Fruit fly (Drosophila melanogaster) whole organism, pupa: ENCODE measurements around the gene alpha-Est4.

ENCODE experiments used
- CG10348 ChIP-seq: fragments of 200-800 bp; sonication (Bioruptor generic); IDR thresholded peaks from 2 replicates; pipeline ENCODE4 v1.3.6; 2022; ENCODE audit warnings: missing biosample characterization, missing genetic modification characterization
- CG12605 ChIP-seq: fragments of 200-800 bp; sonication (Bioruptor generic); IDR thresholded peaks from 2 replicates; pipeline ENCODE4 v1.3.6; 2022; ENCODE audit warnings: missing biosample characterization, missing genetic modification characterization
- CG13204 ChIP-seq: fragments of 200-800 bp; sonication (Bioruptor generic); optimal IDR thresholded peaks from 2 replicates; lab custom pipeline; 2018; ENCODE audit warnings: missing biosample characterization, mild to moderate bottlenecking, missing genetic modification characterization, moderate library complexity
- CG14655 ChIP-seq: fragments of 200-800 bp; sonication (Bioruptor generic); optimal IDR thresholded peaks from 3 replicates; lab custom pipeline; 2017; ENCODE audit warnings: mild to moderate bottlenecking, missing biosample characterization, missing genetic modification reagents, missing genetic modification characterization
- CG15710 ChIP-seq: fragments of 200-800 bp; sonication (Bioruptor generic); optimal IDR thresholded peaks from 2 replicates; lab custom pipeline; 2018; ENCODE audit warnings: missing biosample characterization, mild to moderate bottlenecking, missing genetic modification characterization, moderate library complexity
- CG17806 ChIP-seq: fragments of 200-800 bp; sonication (Bioruptor generic); optimal IDR thresholded peaks from 2 replicates; lab custom pipeline; 2018; ENCODE audit warnings: missing biosample characterization, mild to moderate bottlenecking, missing genetic modification characterization, moderate library complexity
- CG32121 ChIP-seq: fragments of 200-800 bp; sonication (Bioruptor generic); IDR thresholded peaks from 2 replicates; pipeline ENCODE4 v1.3.6; 2022; ENCODE audit warnings: missing biosample characterization, missing genetic modification characterization
- CG34367 ChIP-seq: fragments of 200-800 bp; sonication (Bioruptor generic); optimal IDR thresholded peaks from 2 replicates; lab custom pipeline; 2018; ENCODE audit warnings: missing biosample characterization, mild to moderate bottlenecking, missing genetic modification characterization
- CG4496 ChIP-seq: fragments of 200-800 bp; sonication (Bioruptor generic); IDR thresholded peaks from 3 replicates; pipeline ENCODE4 v1.3.6; 2022; ENCODE audit warnings: missing biosample characterization, missing genetic modification characterization
- CG8159 ChIP-seq: fragments of 200-800 bp; sonication (Bioruptor generic); optimal IDR thresholded peaks from 3 replicates; lab custom pipeline; 2018; ENCODE audit warnings: missing biosample characterization, mild to moderate bottlenecking, missing genetic modification characterization, moderate library complexity
- CG8301 ChIP-seq: fragments of 200-800 bp; sonication (Bioruptor generic); optimal IDR thresholded peaks from 2 replicates; lab custom pipeline; 2018; ENCODE audit warnings: missing biosample characterization, mild to moderate bottlenecking, missing genetic modification characterization
- CG9948 ChIP-seq: fragments of 200-800 bp; sonication (Bioruptor generic); optimal IDR thresholded peaks from 2 replicates; lab custom pipeline; 2018; ENCODE audit warnings: missing biosample characterization, mild to moderate bottlenecking, missing genetic modification characterization, moderate library complexity
- D1 ChIP-seq: fragments of 200-800 bp; sonication (Bioruptor generic); optimal IDR thresholded peaks from 2 replicates; lab custom pipeline; 2018; ENCODE audit warnings: missing biosample characterization, mild to moderate bottlenecking, missing genetic modification characterization, moderate library complexity
- EcR ChIP-seq: fragments of 200-800 bp; sonication (Bioruptor generic); optimal IDR thresholded peaks from 3 replicates; lab custom pipeline; 2019; ENCODE audit warnings: missing biosample characterization, missing genetic modification characterization, mild to moderate bottlenecking, moderate library complexity, missing genetic modification reagents
- Ets98B ChIP-seq: fragments of 200-800 bp; sonication (Bioruptor generic); IDR thresholded peaks from 2 replicates; pipeline ENCODE4 v1.3.6; 2022; ENCODE audit warnings: missing biosample characterization, missing genetic modification characterization
- Pif1A ChIP-seq: fragments of 200-800 bp; sonication (Bioruptor generic); optimal IDR thresholded peaks from 3 replicates; lab custom pipeline; 2016; ENCODE audit warnings: missing biosample characterization, missing genetic modification characterization
- Pif1B ChIP-seq: fragments of 200-800 bp; sonication (Bioruptor generic); optimal IDR thresholded peaks from 3 replicates; lab custom pipeline; 2016; ENCODE audit warnings: missing biosample characterization, missing genetic modification characterization
- Snoo ChIP-seq: fragments of 200-800 bp; sonication (Bioruptor generic); optimal IDR thresholded peaks from 3 replicates; lab custom pipeline; 2017; ENCODE audit warnings: missing biosample characterization, mild to moderate bottlenecking, missing genetic modification characterization, inconsistent platforms
- fd96Ca ChIP-seq: fragments of 200-800 bp; sonication (Bioruptor generic); IDR thresholded peaks from 3 replicates; pipeline ENCODE4 v1.3.6; 2022; ENCODE audit warnings: missing biosample characterization, missing genetic modification characterization
- gl ChIP-seq: fragments of 200-800 bp; sonication (Bioruptor generic); optimal IDR thresholded peaks from 2 replicates; lab custom pipeline; 2018; ENCODE audit warnings: missing biosample characterization, mild to moderate bottlenecking, missing genetic modification characterization
- rn ChIP-seq: fragments of 200-800 bp; sonication (Bioruptor generic); IDR thresholded peaks from 2 replicates; pipeline ENCODE4 v1.3.6; 2022; ENCODE audit warnings: missing biosample characterization, missing genetic modification characterization

alpha-Est4 gene

DNA sequence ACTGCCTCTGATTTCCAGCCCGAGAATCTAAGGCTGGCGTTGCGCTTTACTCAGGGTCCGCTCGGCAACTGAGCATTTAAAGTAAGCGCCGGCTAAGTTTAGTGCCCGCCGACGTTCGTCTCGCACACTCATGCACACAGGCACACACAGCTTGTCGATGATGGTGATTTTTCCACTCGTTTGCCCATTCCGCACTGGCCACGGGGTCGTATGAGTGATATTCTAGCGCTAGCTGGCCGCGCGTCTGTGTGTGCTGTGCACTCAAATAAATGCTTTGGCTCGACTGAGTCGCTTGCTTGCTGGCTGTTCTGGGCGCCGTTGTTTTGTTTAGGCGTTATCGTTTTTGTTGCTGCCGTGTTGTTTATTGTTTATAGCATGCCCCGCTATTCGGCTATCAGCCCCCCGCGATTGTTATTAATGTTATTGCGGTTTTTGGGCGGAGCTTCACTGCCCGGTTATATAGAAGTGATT, 22.8 kb downstream of the alpha-Est4 start, which contains the start of gene alpha-Est8:
TSS of gene alpha-Est8 (minus strand) at position 72 of the 471 bp plus-strand sequence.
- 0 out of 2 replicates have a peak, but pooled peaks have one; percentile 25 for TF ChIP-seq CG12605 (GFP tag; lab: Robert Waterston, UW)
- 0 out of 2 replicates have a peak, but pooled peaks have one; percentile 11 for TF ChIP-seq Ets98B (GFP tag; lab: Robert Waterston, UW)
- TF ChIP-seq CG17806 (tag; lab: Kevin White, UChicago), result no peak
- no peak for TF ChIP-seq CG9948 (tag; lab: Kevin White, UChicago)

DNA sequence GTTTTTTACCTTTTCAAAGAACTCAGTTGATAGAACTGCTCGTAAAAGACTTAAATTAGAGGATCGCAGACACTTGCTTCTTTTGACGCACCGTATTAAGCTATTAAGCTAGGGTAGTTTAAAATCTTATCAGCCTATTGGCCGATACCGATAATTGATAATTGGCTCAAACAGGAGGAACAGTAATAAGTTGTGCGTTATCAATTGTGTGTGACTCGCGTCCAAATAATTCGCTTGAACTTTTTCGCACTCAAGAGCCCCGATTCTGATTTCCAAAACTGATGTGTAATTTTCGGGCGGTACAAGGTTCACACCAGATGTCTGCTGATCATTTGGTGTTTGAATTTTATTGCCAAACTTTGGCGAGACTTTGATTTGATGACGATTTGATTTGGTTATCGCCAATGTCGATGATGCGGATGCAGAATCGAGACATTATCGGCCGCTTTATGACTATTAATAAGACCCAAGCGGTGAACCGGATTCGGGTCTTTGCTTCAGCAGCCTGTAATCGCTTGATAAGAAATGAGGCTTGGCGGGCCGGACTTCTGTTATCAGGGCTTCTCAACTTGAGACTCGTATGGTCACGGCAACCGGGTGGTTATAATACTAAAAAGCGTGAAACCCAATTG, 24.1 kb downstream of the alpha-Est4 start:
- TF ChIP-seq EcR (peak; percentile 16), CG8159 (no peak), CG10348 (no peak), CG8301 (no peak), CG14655 (GFP tag; lab: Kevin White, UChicago) (no peak)

DNA sequence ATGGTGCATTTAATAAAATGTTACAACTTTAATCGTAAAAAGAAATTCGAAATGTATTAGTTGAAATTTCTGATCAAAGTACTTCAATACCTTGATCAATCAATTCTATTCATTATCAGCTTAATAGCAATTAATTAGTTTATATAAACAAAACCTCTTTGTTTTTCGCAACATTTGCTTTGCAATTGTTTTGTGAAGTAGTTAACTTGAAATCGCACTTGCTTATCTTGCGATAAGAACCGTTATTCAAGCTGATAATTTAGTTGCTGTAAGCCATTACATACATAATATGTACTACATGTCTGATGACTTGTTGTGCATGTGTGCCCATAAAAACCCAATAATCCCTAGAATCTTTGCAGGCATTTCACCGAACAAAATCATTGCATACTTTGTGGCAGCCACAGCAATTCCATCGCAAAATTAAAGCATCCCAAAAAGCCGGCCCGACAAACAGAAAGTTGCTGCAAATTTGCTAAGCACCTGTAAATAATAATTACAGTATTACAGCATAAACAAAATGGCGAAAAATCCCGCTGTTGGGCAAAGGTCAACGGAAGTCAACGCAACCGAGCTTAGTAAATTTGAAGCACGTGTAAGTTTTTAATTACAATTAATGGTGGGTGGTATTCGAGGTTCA, 30.1 kb downstream of the alpha-Est4 start:
- TF ChIP-seq CG17806 (tag; lab: Kevin White, UChicago) (no peak), CG32121 (GFP tag; lab: Robert Waterston, UW) (no peak), D1 (tag; lab: Kevin White, UChicago) (peak; percentile 41), CG4496 (peak; percentile 54; the same call in 1 of the 3 replicates)
- TF ChIP-seq, all 21 proteins: peak for 2

DNA sequence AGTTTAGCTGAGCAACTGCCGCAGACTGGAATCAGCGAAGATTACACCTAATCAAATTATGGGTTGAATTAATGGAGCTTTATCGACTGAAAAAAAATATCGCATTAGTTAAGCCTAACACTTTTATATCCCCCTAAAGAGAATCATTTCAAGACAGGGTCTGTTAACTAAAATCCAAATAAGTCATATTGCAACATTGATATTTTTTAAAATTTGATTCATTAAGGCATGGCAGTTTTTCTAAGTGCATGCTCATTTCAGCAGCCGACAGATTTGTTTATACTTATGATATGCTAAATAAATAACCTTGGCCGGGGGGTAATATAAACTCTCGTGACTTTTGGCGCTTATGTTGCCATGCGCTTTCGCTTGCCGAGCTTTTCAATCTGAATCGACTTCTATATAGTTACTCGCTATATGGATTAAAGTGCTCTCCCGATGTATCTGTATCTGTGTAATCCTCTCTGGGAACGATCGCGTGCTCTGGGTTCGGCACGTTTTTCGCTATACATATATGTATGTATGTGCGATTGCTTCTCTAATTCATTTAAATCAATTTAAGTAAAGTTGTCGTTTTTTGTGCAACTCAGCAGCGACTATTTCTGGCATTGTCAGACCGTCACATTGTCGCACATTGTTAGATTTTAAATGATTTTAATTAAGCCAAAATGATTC, 32.0 kb downstream of the alpha-Est4 start:
- peak; percentile 0 for TF ChIP-seq Pif1A (GFP tag; lab: Kevin White, UChicago)
- peak; percentile 68 for TF ChIP-seq CG32121 (GFP tag; lab: Robert Waterston, UW)
- TF ChIP-seq fd96Ca (GFP tag; lab: Robert Waterston, UW), result peak; percentile 42; the same call in 1 of the 3 replicates
- peak; percentile 81 for TF ChIP-seq CG4496
- no peak for TF ChIP-seq rn (GFP tag; lab: Robert Waterston, UW)
- no peak for TF ChIP-seq CG34367
- peak; percentile 65 for TF ChIP-seq Ets98B (GFP tag; lab: Robert Waterston, UW)

DNA sequence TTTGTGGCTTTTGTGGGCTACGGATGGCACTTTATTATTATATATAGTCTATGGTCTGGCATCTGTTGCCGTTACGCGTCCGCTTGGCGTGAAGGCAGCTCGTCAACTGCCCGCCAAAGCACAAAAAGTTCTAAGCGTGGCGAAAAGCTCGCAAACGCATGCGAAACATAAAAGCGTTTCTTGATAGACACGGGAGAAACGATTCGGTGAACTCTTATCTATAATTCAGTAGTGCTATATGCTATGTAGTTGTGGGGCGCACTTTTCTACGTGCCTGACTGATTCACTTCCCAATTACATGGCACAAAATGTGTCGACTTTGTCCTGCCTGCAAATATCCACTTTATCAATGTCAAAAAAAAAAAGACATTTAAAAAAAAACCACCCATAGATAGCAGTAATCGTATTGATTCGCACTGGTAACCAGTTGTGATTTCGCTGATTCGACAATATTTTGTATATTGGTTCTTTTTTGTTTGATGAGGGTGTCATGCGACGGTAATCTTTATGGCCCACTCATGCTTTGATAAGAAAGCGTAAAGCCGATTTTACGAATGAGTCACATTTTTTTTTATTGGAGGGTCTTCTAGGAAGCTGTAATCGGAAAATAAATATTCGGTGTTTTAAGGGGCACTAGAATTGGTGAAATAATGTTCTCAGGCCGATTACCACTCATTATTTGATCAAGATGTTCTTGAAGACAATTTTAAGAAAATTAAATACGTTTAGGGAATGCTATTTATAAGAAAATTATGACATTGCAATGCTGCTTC, 33.2 kb downstream of the alpha-Est4 start, which contains the start of gene alpha-Est9:
TSS of gene alpha-Est9 (minus strand) at position 110 of the 773 bp plus-strand sequence.
- no peak for TF ChIP-seq CG8159
- no peak for TF ChIP-seq Pif1B
- TF ChIP-seq CG14655 (GFP tag; lab: Kevin White, UChicago), result no peak
- TF ChIP-seq CG32121 (GFP tag; lab: Robert Waterston, UW), result no peak
- TF ChIP-seq rn (GFP tag; lab: Robert Waterston, UW), result no peak
- TF ChIP-seq Snoo (tag; lab: Kevin White, UChicago), result no peak
- TF ChIP-seq CG9948 (tag; lab: Kevin White, UChicago), result no peak
- TF ChIP-seq CG34367, result no peak
- TF ChIP-seq CG8301, result no peak
- TF ChIP-seq CG12605 (GFP tag; lab: Robert Waterston, UW), result no peak
- TF ChIP-seq CG17806 (tag; lab: Kevin White, UChicago), result no peak
- no peak for TF ChIP-seq D1 (tag; lab: Kevin White, UChicago)
- no peak for TF ChIP-seq EcR
- TF ChIP-seq CG10348, result no peak
- no peak for TF ChIP-seq CG13204 (GFP tag; lab: Kevin White, UChicago)
- no peak for TF ChIP-seq Pif1A (GFP tag; lab: Kevin White, UChicago)
- no peak for TF ChIP-seq gl (tag; lab: Kevin White, UChicago)
- TF ChIP-seq CG15710 (tag; lab: Kevin White, UChicago), result no peak
- TF ChIP-seq, all 21 proteins: peak for 0

DNA sequence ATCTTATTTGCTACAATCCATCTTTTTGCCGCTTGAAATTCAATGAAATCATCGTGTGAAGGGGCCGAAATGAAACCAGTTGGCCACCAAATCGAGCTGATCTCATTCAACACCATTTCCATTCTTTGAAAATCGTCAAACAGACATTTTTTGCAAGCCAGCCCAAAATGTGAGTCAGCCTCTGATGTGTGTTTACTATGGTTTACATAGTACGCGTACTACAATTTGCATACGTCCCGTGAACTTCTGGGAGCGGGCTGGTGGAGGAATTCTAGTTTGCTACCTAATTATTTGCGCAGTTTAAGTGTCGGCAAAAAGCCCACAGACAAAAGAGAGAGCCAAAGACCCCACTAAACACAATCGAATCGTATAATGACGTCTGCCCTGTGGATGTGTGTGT, 35.2 kb downstream of the alpha-Est4 start:
- TF ChIP-seq CG10348 (no peak), CG13204 (GFP tag; lab: Kevin White, UChicago) (no peak)
- TF ChIP-seq, all 21 proteins: peak for 0
